Worm (Caenorhabditis elegans) whole organism, L1 larva: ENCODE measurements around the gene ZK185.4.

ENCODE experiments used
- C04F5.9 ChIP-seq: sonication (generic microtip); optimal IDR thresholded peaks from 2 replicates; lab custom pipeline; 2016; ENCODE audit warnings: missing genetic modification characterization, missing compliant biosample characterization
- Y116A8C.19 ChIP-seq: sonication (generic microtip); optimal IDR thresholded peaks from 2 replicates; lab custom pipeline; 2016; ENCODE audit warnings: missing compliant biosample characterization, missing genetic modification characterization, borderline replicate concordance
- aha-1 ChIP-seq: fragments of 150-350 bp; optimal IDR thresholded peaks from 2 replicates; lab custom pipeline; 2014; ENCODE audit warnings: missing biosample characterization, missing genetic modification characterization
- alr-1 ChIP-seq: fragments of 200-800 bp; sonication (Bioruptor generic); optimal IDR thresholded peaks from 2 replicates; lab custom pipeline; 2018; ENCODE audit warnings: borderline replicate concordance, mild to moderate bottlenecking, missing genetic modification characterization, missing compliant biosample characterization
- blmp-1 ChIP-seq: fragments of 150-350 bp; optimal IDR thresholded peaks from 2 replicates; lab custom pipeline; 2014; ENCODE audit warnings: missing biosample characterization, missing genetic modification characterization
- ceh-63 ChIP-seq: fragments of 200-800 bp; sonication (Bioruptor generic); optimal IDR thresholded peaks from 2 replicates; lab custom pipeline; 2018; ENCODE audit warnings: mild to moderate bottlenecking, missing genetic modification characterization, missing compliant biosample characterization
- dpl-1 ChIP-seq, 3 experiments: fragments of 150-350 bp in 2 of 3; sonication (generic microtip) in 1 of 3; optimal IDR thresholded peaks; 2 replicates each; lab custom pipeline; 2014 to 2017; ENCODE audit warnings: missing biosample characterization in 3 of 3, missing genetic modification characterization in 3 of 3, missing genetic modification reagents in 3 of 3
- efl-1 ChIP-seq, 4 experiments: fragments of 150-350 bp; optimal IDR thresholded peaks in 3 of 4; peaks in 1 of 4; 1 replicate in 1 of 4; 2 replicates in 3 of 4; lab custom pipeline; 2014; ENCODE audit warnings: missing biosample characterization in 2 of 4, missing genetic modification characterization in 2 of 4, missing genetic modification reagents in 2 of 4
- efl-3 ChIP-seq: fragments of 200-800 bp; sonication (Bioruptor generic); optimal IDR thresholded peaks from 2 replicates; lab custom pipeline; 2018; ENCODE audit warnings: mild to moderate bottlenecking, missing genetic modification characterization, missing compliant biosample characterization
- egl-13 ChIP-seq: sonication (generic microtip); optimal IDR thresholded peaks from 2 replicates; lab custom pipeline; 2016; ENCODE audit warnings: missing genotype, missing genetic modification reagents, missing genetic modification characterization, missing compliant biosample characterization
- elt-2 ChIP-seq: sonication (generic microtip); optimal IDR thresholded peaks from 2 replicates; lab custom pipeline; 2016; ENCODE audit warnings: missing genetic modification characterization, mild to moderate bottlenecking, inconsistent platforms, missing compliant biosample characterization, missing genetic modification reagents
- elt-3 ChIP-seq, 6 experiments: fragments of 150-350 bp in 1 of 6; sonication (generic microtip); optimal IDR thresholded peaks; 2 replicates each; lab custom pipeline; 2017 to 2018; ENCODE audit warnings: missing biosample characterization in 6 of 6, missing genetic modification characterization in 6 of 6, inconsistent platforms in 1 of 6
- fkh-10 ChIP-seq: sonication (generic microtip); optimal IDR thresholded peaks from 2 replicates; lab custom pipeline; 2017; ENCODE audit warnings: missing biosample characterization, missing genetic modification reagents, missing genetic modification characterization
- fkh-4 ChIP-seq: sonication (generic microtip); optimal IDR thresholded peaks from 2 replicates; lab custom pipeline; 2016; ENCODE audit warnings: missing compliant biosample characterization, missing genetic modification characterization, borderline replicate concordance
- fkh-8 ChIP-seq: sonication (generic microtip); optimal IDR thresholded peaks from 2 replicates; lab custom pipeline; 2016; ENCODE audit warnings: mild to moderate bottlenecking, missing genetic modification characterization, missing compliant biosample characterization
- hlh-4 ChIP-seq: sonication (generic microtip); optimal IDR thresholded peaks from 2 replicates; lab custom pipeline; 2016; ENCODE audit warnings: mild to moderate bottlenecking, missing genetic modification characterization, missing compliant biosample characterization
- jun-1 ChIP-seq: fragments of 150-350 bp; optimal IDR thresholded peaks from 2 replicates; lab custom pipeline; 2014; ENCODE audit warnings: missing biosample characterization, missing genetic modification reagents, missing genetic modification characterization
- lin-14 ChIP-seq: fragments of 200-800 bp; sonication (Bioruptor generic); optimal IDR thresholded peaks from 2 replicates; lab custom pipeline; 2018; ENCODE audit warnings: mild to moderate bottlenecking, missing genetic modification characterization, moderate library complexity, missing compliant biosample characterization
- lin-39 ChIP-seq: fragments of 150-350 bp; optimal IDR thresholded peaks from 2 replicates; lab custom pipeline; 2014; ENCODE audit warnings: missing biosample characterization, missing genetic modification reagents, missing genetic modification characterization
- mab-9 ChIP-seq: fragments of 200-800 bp; sonication (Bioruptor generic); IDR thresholded peaks from 2 replicates; pipeline ENCODE4 v1.3.6; 2022; ENCODE audit warnings: missing genetic modification reagents, missing genetic modification characterization, missing compliant biosample characterization
- mdl-1 ChIP-seq, 2 experiments: fragments of 150-350 bp; optimal IDR thresholded peaks; 2 replicates each; lab custom pipeline; 2014 to 2017; ENCODE audit warnings: missing biosample characterization in 2 of 2, missing genetic modification characterization in 2 of 2, inconsistent platforms in 1 of 2
- nhr-11 ChIP-seq: fragments of 150-350 bp; optimal IDR thresholded peaks from 2 replicates; lab custom pipeline; 2014; ENCODE audit warnings: missing biosample characterization, missing genetic modification characterization
- nhr-237 ChIP-seq: fragments of 150-350 bp; optimal IDR thresholded peaks from 2 replicates; lab custom pipeline; 2014; ENCODE audit warnings: missing biosample characterization, missing genetic modification characterization
- nhr-47 ChIP-seq: sonication (generic microtip); optimal IDR thresholded peaks from 2 replicates; lab custom pipeline; 2016; ENCODE audit warnings: mild to moderate bottlenecking, missing genetic modification characterization, moderate library complexity, missing compliant biosample characterization
- nhr-76 ChIP-seq: sonication (generic microtip); optimal IDR thresholded peaks from 2 replicates; lab custom pipeline; 2017; ENCODE audit warnings: missing biosample characterization, missing genetic modification characterization
- nhr-85 ChIP-seq: sonication (generic microtip); peaks from one replicate; lab custom pipeline; 2016; ENCODE audit warnings: missing genetic modification characterization, inconsistent platforms, missing compliant biosample characterization
- pax-3 ChIP-seq: fragments of 200-800 bp; sonication (Bioruptor generic); optimal IDR thresholded peaks from 2 replicates; lab custom pipeline; 2018; ENCODE audit warnings: mild to moderate bottlenecking, missing genetic modification characterization, moderate library complexity, missing compliant biosample characterization
- pqm-1 ChIP-seq: sonication (generic microtip); optimal IDR thresholded peaks from 3 replicates; lab custom pipeline; 2017; ENCODE audit warnings: missing biosample characterization, missing genetic modification characterization
- skn-1 ChIP-seq: fragments of 150-350 bp; optimal IDR thresholded peaks from 2 replicates; lab custom pipeline; 2014; ENCODE audit warnings: missing biosample characterization, missing genetic modification characterization
- sptf-1 ChIP-seq: fragments of 150-350 bp; optimal IDR thresholded peaks from 2 replicates; lab custom pipeline; 2014; ENCODE audit warnings: missing biosample characterization, missing genetic modification characterization
- swsn-7 ChIP-seq: sonication (generic microtip); optimal IDR thresholded peaks from 2 replicates; lab custom pipeline; 2016; ENCODE audit warnings: missing genetic modification characterization, missing compliant biosample characterization
- tlp-1 ChIP-seq: fragments of 150-350 bp; optimal IDR thresholded peaks from 2 replicates; lab custom pipeline; 2014; ENCODE audit warnings: missing biosample characterization, missing genetic modification characterization
- unc-30 ChIP-seq: sonication (generic microtip); optimal IDR thresholded peaks from 2 replicates; lab custom pipeline; 2017; ENCODE audit warnings: missing biosample characterization, missing genetic modification characterization
- unc-86 ChIP-seq: sonication (generic microtip); optimal IDR thresholded peaks from 2 replicates; lab custom pipeline; 2016; ENCODE audit warnings: missing genetic modification characterization, missing compliant biosample characterization
- vab-15 ChIP-seq: sonication (generic microtip); optimal IDR thresholded peaks from 2 replicates; lab custom pipeline; 2017; ENCODE audit warnings: missing genotype, mild to moderate bottlenecking, missing genetic modification characterization, missing compliant biosample characterization
- zag-1 ChIP-seq: fragments of 150-350 bp; optimal IDR thresholded peaks from 2 replicates; lab custom pipeline; 2014; ENCODE audit warnings: missing biosample characterization, missing genetic modification characterization

Gene ZK185.4

DNA sequence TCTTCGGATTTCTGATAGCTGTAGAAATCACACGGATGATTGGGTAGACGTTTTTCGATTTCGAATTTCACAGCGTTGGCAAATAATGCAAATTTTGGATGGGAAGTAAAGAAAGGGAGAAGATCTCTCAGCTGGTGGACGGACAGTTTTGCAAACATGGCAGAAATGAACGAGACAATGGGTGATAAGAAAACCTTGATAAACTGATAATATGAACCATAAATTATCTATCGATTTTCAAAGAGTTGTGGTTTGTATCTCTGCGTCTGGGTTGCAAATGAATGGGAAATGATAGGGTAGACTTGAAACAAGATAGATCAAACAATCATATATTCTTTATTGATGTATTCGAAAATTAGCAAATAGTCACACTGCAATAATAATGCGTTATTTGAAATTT, 2.8 kb downstream of the ZK185.4 start, which contains the start of gene ZK185.3:
Gene ZK185.3, minus strand, starts transcription at position 263 of the 400 bp plus-strand sequence.
- peak; percentile 57 for TF ChIP-seq tlp-1
- TF ChIP-seq efl-1 (optimal IDR thresholded peaks at IDR 0.05; lab: Kevin White, UChicago), result no peak
- peak in 1 of 2 experiments; percentile 83 for TF ChIP-seq efl-1 (GFP tag; optimal IDR thresholded peaks at IDR 0.05 in 1 of 2; lab: Kevin White, UChicago)
- peak; percentile 77 for TF ChIP-seq elt-2
- TF ChIP-seq pqm-1 (tag; lab: Kevin White, UChicago), result peak; percentile 97
- TF ChIP-seq elt-3 (tag; optimal IDR thresholded peaks at IDR 0.05; lab: Kevin White, UChicago), result peak in 4 of 6 experiments; percentile 7 to 58 (median 46)
- no peak for TF ChIP-seq alr-1 (tag; lab: Kevin White, UChicago)

DNA sequence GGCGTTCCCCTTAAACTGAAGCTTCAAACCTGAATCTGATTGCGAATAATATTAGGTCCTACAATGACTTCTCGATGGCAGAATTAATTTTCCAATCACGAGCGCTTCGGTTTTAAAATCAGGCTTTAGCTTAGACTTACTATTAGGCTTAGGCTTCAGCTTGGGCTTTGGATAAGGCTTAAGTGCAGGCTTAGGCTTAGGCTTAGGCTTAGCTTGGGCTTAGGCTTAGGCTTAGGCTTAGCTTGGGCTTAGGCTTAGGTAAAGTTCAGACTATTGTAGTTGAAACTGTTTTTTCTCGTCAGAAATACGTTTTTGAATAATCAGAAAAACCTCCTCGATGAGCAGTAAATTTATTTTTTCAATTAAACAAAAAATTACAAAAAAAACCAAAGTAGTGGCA, 6.2 kb downstream of the ZK185.4 start:
- TF ChIP-seq jun-1 (tag; lab: Kevin White, UChicago), result no peak
- no peak for TF ChIP-seq swsn-7
- no peak for TF ChIP-seq unc-86 (tag; lab: Kevin White, UChicago)
- no peak for TF ChIP-seq fkh-8 (tag; lab: Kevin White, UChicago)
- TF ChIP-seq zag-1, result no peak
- TF ChIP-seq, all 84 proteins: peak for 0

DNA sequence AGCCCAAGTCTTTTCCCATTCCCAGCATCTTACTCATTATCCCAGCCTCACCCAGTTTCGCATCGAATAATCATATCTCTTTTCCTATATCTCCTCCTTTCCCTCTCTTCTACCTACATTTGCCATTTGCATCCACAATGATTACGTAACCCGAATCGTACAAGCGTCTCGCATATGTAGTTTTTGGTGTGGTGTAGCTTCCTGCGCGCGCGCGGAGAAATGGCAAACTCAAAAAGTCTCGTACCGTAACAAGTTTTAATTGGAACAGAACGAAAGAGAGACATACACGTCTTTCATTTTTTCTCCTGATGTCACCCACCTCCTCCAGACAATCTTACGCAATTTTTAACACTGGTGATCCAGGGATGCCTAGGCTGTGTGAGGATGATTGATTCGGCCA, 6.9 kb downstream of the ZK185.4 start:
- TF ChIP-seq alr-1 (tag; lab: Kevin White, UChicago), result no peak
- no peak for TF ChIP-seq zag-1
- no peak for TF ChIP-seq pqm-1 (tag; lab: Kevin White, UChicago)
- peak; percentile 59 for TF ChIP-seq blmp-1 (tag; lab: Kevin White, UChicago)

DNA sequence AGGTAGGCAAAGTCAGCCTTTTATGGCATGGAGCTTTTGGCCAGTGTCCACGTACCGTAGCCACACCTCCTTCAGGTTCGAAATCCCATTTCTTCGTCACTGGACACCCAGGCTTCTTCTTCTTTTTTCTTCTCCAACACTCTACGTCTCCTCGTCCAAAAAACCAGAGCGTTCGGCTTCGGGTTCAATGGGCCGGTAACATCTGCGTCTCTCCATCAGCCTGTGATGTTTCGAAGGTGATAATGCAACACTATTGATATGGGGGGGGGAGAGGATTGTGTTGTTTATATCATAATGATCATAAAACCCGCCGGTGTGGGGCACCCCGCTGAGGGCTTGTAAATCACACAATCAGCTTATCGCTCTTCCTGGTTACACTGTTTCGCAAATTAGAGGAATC, 8.0 kb downstream of the ZK185.4 start, which contains the start of gene ZK180.6:
Gene ZK180.6, minus strand, starts transcription at position 101 of the 400 bp plus-strand sequence.
- TF ChIP-seq Y116A8C.19 (tag; lab: Kevin White, UChicago), result no peak
- TF ChIP-seq fkh-4 (tag; lab: Kevin White, UChicago), result no peak
- no peak for TF ChIP-seq mdl-1 (tag; optimal IDR thresholded peaks at IDR 0.05; lab: Kevin White, UChicago)
- no peak for TF ChIP-seq unc-86 (tag; lab: Kevin White, UChicago)
- TF ChIP-seq pax-3, result no peak
- TF ChIP-seq skn-1 (tag; lab: Kevin White, UChicago), result no peak
- no peak for TF ChIP-seq lin-14 (GFP tag; lab: Kevin White, UChicago)
- TF ChIP-seq mab-9 (GFP tag; lab: Robert Waterston, UW), result no peak
- TF ChIP-seq nhr-11 (tag; lab: Kevin White, UChicago), result no peak
- TF ChIP-seq efl-3, result no peak
- TF ChIP-seq tlp-1, result no peak
- no peak for TF ChIP-seq unc-30 (tag; lab: Kevin White, UChicago)
- no peak for TF ChIP-seq vab-15 (tag; lab: Kevin White, UChicago)
- TF ChIP-seq ceh-63 (GFP tag; lab: Kevin White, UChicago), result no peak
- no peak for TF ChIP-seq C04F5.9 (tag; lab: Kevin White, UChicago)
- no peak for TF ChIP-seq swsn-7
- no peak for TF ChIP-seq aha-1
- no peak for TF ChIP-seq nhr-76 (tag; lab: Kevin White, UChicago)
- TF ChIP-seq dpl-1 (GFP tag; optimal IDR thresholded peaks at IDR 0.05; lab: Kevin White, UChicago), result no peak

DNA sequence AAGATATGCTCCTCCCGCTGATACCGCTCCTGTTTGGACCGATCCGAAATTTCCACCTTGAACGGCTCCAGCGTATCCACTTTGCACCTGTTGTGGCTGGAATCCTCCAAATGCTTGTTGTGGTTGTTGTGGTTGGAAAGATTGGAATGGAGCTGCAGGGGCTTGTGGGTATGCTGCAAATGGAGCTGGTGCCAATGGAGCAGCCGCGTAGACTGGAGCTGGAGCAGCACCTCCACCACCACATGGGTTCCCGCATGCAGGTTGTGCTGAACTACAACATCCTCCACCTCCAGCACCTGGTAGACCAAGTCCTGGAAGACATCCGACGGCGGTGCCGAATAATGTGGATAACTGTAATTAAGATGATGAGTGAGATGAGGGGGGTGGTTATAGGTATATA, 9.5 kb downstream of the ZK185.4 start:
- TF ChIP-seq nhr-47 (tag; lab: Kevin White, UChicago) (no peak), nhr-85 (peak; percentile 35)

DNA sequence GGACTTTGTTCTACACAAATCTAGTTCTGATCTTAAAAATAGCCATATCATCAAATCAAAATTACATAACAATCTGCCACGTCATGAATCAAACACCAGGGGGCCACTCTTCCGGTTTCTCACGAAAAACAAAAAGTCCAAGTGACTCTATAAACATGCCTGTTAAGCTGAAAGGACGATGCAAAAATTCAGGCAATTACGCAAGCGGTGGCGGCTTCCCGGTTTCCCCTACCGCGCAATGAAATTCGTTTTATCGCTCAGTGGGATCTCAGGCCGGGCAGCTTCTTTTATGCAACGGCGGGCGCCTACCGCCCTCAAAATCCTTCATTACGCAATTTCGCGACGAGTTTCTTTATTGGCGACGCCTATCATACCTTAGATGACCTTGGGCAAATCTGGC, 13.2 kb downstream of the ZK185.4 start:
- TF ChIP-seq egl-13 (tag; lab: Kevin White, UChicago), result no peak
- TF ChIP-seq C04F5.9 (tag; lab: Kevin White, UChicago), result no peak
- no peak for TF ChIP-seq sptf-1 (tag; lab: Kevin White, UChicago)
- no peak for TF ChIP-seq blmp-1 (tag; lab: Kevin White, UChicago)
- TF ChIP-seq ceh-63 (GFP tag; lab: Kevin White, UChicago), result no peak
- no peak for TF ChIP-seq nhr-237
- TF ChIP-seq fkh-10, result no peak
- TF ChIP-seq fkh-8 (tag; lab: Kevin White, UChicago), result no peak
- no peak for TF ChIP-seq hlh-4
- TF ChIP-seq lin-39 (tag; lab: Kevin White, UChicago), result no peak
